Fruit fly (Drosophila melanogaster): ENCODE results near the gene CG13786.

CG13786 gene

DNA sequence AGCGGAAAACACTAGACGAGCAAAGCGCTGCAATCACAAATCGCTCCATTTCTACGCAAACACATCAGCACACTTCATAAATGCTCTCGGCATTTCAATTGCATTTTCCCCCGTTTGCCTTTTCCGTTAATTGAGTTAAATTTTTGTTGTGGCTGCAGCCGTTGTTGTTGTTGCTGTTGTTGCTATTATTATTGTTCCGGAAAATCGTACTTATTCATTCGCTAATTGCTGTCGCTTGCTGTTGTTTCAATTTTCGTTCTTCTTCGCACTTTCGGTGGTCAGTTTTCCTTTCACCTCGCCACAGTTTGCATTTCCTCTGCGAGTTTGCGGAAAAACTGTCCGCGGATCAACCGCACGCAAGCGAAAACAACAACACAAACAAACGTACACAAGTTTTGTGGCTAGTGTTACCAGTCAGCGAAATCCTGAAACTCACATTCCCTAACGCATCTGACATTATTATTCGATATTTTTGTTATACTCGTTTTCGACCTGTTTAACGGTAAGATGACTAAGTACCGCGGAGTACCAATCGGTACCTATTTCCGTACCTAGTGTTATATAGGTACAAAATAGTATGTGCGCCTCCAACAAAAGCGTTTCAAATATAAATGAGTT is 33.0 kb downstream of the CG13786 start, which contains the start of gene CG13784 (continued):
- TF ChIP-seq CG4318 (GFP tag; optimal IDR thresholded peaks at IDR 0.05): no peak
- no peak for TF ChIP-seq topi (GFP tag; optimal IDR thresholded peaks at IDR 0.05)
- no peak for TF ChIP-seq CG32006 (GFP tag; optimal IDR thresholded peaks at IDR 0.05)
- TF ChIP-seq CG6792 (GFP tag; optimal IDR thresholded peaks at IDR 0.05): no peak
- peak; percentile 22 for TF ChIP-seq CG3032 (tag; optimal IDR thresholded peaks at IDR 0.05)
- peak; percentile 12 for TF ChIP-seq net (GFP tag; optimal IDR thresholded peaks at IDR 0.05)
- TF ChIP-seq achi (GFP tag; optimal IDR thresholded peaks at IDR 0.05): no peak
- no peak for TF ChIP-seq fd59A (GFP tag; optimal IDR thresholded peaks at IDR 0.05)
- no peak for TF ChIP-seq Ets96B (tag; optimal IDR thresholded peaks at IDR 0.05)
- no peak for TF ChIP-seq Met (GFP tag; optimal IDR thresholded peaks at IDR 0.05)
- TF ChIP-seq esn (GFP tag; optimal IDR thresholded peaks at IDR 0.05): peak; percentile 29
- peak; percentile 3 for TF ChIP-seq acj6 (GFP tag; optimal IDR thresholded peaks at IDR 0.05)
- TF ChIP-seq ss (GFP tag; optimal IDR thresholded peaks at IDR 0.05): peak in 1 of 2 experiments; percentile 59
- TF ChIP-seq Ets21C (GFP tag; optimal IDR thresholded peaks at IDR 0.05): no peak
- TF ChIP-seq Sox102F (GFP tag; optimal IDR thresholded peaks at IDR 0.05): no peak
- TF ChIP-seq OdsH (GFP tag; optimal IDR thresholded peaks at IDR 0.05): peak; percentile 17
- no peak for TF ChIP-seq CG11902 (GFP tag; optimal IDR thresholded peaks at IDR 0.05)
- TF ChIP-seq CG9139 (GFP tag; optimal IDR thresholded peaks at IDR 0.05): no peak
- TF ChIP-seq Blimp-1 (GFP tag; optimal IDR thresholded peaks at IDR 0.05): no peak
- TF ChIP-seq fkh (GFP tag; optimal IDR thresholded peaks at IDR 0.05): peak; percentile 68

DNA sequence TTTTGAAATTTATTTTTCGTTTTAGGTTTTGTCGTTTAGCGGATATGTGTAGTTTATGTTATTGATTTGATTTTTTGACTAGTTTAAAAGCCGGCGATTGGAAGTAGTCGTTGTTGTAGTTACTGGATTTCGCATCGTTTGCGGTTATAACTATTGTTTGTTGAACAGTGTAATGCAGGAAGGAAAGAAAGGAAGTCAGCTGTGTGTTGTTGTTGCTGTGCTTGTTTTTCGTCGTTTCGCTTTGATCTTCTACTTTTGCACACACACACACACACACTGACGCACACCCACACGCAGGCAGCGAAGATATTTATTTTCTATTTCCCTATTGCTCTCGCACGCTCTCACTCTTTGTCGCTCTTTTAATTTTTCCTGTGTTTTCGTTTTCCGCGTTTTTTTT is 33.6 kb downstream of the CG13786 start:
- TF ChIP-seq CG3032 (tag; optimal IDR thresholded peaks at IDR 0.05) (no peak), Hr38 (GFP tag; optimal IDR thresholded peaks at IDR 0.05) (no peak), Eip78C (GFP tag) (peak; percentile 29), Hr39 (GFP tag; optimal IDR thresholded peaks at IDR 0.05) (no peak), Hr4 (GFP tag; optimal IDR thresholded peaks at IDR 0.05) (no peak), dac (GFP tag; optimal IDR thresholded peaks at IDR 0.05) (no peak), CG32006 (GFP tag; optimal IDR thresholded peaks at IDR 0.05) (peak; percentile 6), CG10669 (GFP tag; optimal IDR thresholded peaks at IDR 0.05) (no peak), CG6163 (GFP tag; IDR thresholded peaks at IDR 0.05) (0 out of 3 replicates have a peak, but pooled peaks have one; percentile 34), CG11762 (GFP tag; optimal IDR thresholded peaks at IDR 0.05; ENCODE audit: insufficient read depth) (no peak), CG4318 (GFP tag; optimal IDR thresholded peaks at IDR 0.05) (no peak), CG3919 (GFP tag; optimal IDR thresholded peaks at IDR 0.05) (no peak), net (GFP tag; optimal IDR thresholded peaks at IDR 0.05) (no peak), cyc (GFP tag; optimal IDR thresholded peaks at IDR 0.05) (no peak), CG15336 (GFP tag; IDR thresholded peaks at IDR 0.05) (no peak), Lpt (GFP tag; optimal IDR thresholded peaks at IDR 0.05) (no peak), CG7368 (GFP tag; optimal IDR thresholded peaks at IDR 0.05) (no peak), fd85E (GFP tag; optimal IDR thresholded peaks at IDR 0.05) (no peak), acj6 (GFP tag; optimal IDR thresholded peaks at IDR 0.05) (no peak), achi (GFP tag; optimal IDR thresholded peaks at IDR 0.05) (no peak), Eip93F (GFP tag; optimal IDR thresholded peaks at IDR 0.05) (no peak), eg (GFP tag; IDR thresholded peaks at IDR 0.05) (0 out of 3 replicates have a peak, but pooled peaks have one; percentile 11), vri (GFP tag; optimal IDR thresholded peaks at IDR 0.05) (no peak)

DNA sequence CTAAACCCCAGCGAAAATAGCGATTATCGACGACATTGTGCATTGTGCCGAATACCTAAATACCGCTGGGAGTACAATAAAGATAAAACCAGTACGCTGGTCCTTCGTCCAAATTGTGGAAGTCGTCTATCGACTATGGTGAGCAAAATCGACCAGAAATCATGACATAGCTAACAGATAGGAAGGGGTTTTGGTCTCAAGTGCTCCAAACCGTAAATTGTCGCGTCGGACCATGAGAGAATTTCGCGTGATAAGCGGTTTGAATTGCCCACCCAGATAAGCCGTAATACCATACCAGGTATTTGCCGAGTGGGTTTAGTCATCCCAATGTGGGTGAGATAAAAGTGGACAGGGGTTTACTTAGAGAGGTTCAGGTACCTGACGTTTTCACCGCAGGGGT is 34.9 kb downstream of the CG13786 start:
- no peak for TF ChIP-seq Ets21C (GFP tag; optimal IDR thresholded peaks at IDR 0.05)
- peak; percentile 8 for TF ChIP-seq Eip93F (GFP tag; optimal IDR thresholded peaks at IDR 0.05)
- no peak for TF ChIP-seq CG6792 (GFP tag; optimal IDR thresholded peaks at IDR 0.05)
- 0 out of 3 replicates have a peak, but pooled peaks have one; percentile 22 for TF ChIP-seq CG6163 (GFP tag; IDR thresholded peaks at IDR 0.05)
- TF ChIP-seq vri (GFP tag; optimal IDR thresholded peaks at IDR 0.05): peak; percentile 71
- no peak for TF ChIP-seq CG31627 (GFP tag; optimal IDR thresholded peaks at IDR 0.05)
- no peak for TF ChIP-seq CG7368 (GFP tag; optimal IDR thresholded peaks at IDR 0.05)
- TF ChIP-seq Blimp-1 (GFP tag; optimal IDR thresholded peaks at IDR 0.05): no peak
- peak; percentile 10 for TF ChIP-seq Eip78C (GFP tag)
- TF ChIP-seq topi (GFP tag; optimal IDR thresholded peaks at IDR 0.05): no peak
- peak; percentile 42 for TF ChIP-seq fkh (GFP tag; optimal IDR thresholded peaks at IDR 0.05)

Data from whole organism, prepupa.